Worm (Caenorhabditis elegans) whole organism, L2 larva: ENCODE measurements around the gene icd-1.

Experiments used
- C34F6.9 ChIP-seq: fragments of 150-350 bp; optimal IDR thresholded peaks from 2 replicates; lab custom pipeline; 2014; ENCODE audit warnings: missing biosample characterization, missing genetic modification characterization
- F13H6.1 ChIP-seq: sonication (generic microtip); optimal IDR thresholded peaks from 2 replicates; lab custom pipeline; 2016; ENCODE audit warnings: missing genetic modification characterization, missing compliant biosample characterization
- R02D3.7 ChIP-seq: fragments of 150-350 bp; optimal IDR thresholded peaks from 2 replicates; lab custom pipeline; 2014; ENCODE audit warnings: missing biosample characterization, missing genetic modification characterization
- Y55F3AM.14 ChIP-seq: fragments of 200-800 bp; sonication (Bioruptor generic); optimal IDR thresholded peaks from 2 replicates; lab custom pipeline; 2018; ENCODE audit warnings: mild to moderate bottlenecking, missing genetic modification characterization, missing compliant biosample characterization
- alr-1 ChIP-seq: fragments of 150-350 bp; optimal IDR thresholded peaks from 2 replicates; lab custom pipeline; 2014; ENCODE audit warnings: missing biosample characterization, missing genetic modification characterization
- aly-2 ChIP-seq: fragments of 150-350 bp; optimal IDR thresholded peaks from 2 replicates; lab custom pipeline; 2014; ENCODE audit warnings: missing biosample characterization, missing genetic modification characterization
- ama-1 ChIP-seq: fragments of 150-350 bp; optimal IDR thresholded peaks from 2 replicates; lab custom pipeline; 2018; ENCODE audit warnings: inconsistent platforms
- blmp-1 ChIP-seq: sonication (generic microtip); optimal IDR thresholded peaks from 2 replicates; lab custom pipeline; 2017; ENCODE audit warnings: missing genetic modification characterization, mild to moderate bottlenecking, missing compliant biosample characterization, antibody characterized with exemption, moderate library complexity; ENCODE audit not compliant: insufficient read depth
- ceh-16 ChIP-seq: fragments of 150-350 bp; optimal IDR thresholded peaks from 2 replicates; lab custom pipeline; 2014; ENCODE audit warnings: missing biosample characterization, missing genetic modification characterization
- ceh-82 ChIP-seq: fragments of 150-350 bp; optimal IDR thresholded peaks from 2 replicates; lab custom pipeline; 2014; ENCODE audit warnings: missing biosample characterization, missing genetic modification characterization
- crh-2 ChIP-seq: sonication (generic microtip); optimal IDR thresholded peaks from 2 replicates; lab custom pipeline; 2017; ENCODE audit warnings: missing biosample characterization, missing genetic modification characterization
- dmd-4 ChIP-seq: sonication (generic microtip); optimal IDR thresholded peaks from 2 replicates; lab custom pipeline; 2017; ENCODE audit warnings: missing biosample characterization, missing genetic modification characterization
- egl-27 ChIP-seq: sonication (generic microtip); optimal IDR thresholded peaks from 3 replicates; lab custom pipeline; 2017; ENCODE audit warnings: missing biosample characterization, missing genetic modification reagents, missing genetic modification characterization
- elt-1 ChIP-seq: fragments of 150-350 bp; optimal IDR thresholded peaks from 2 replicates; lab custom pipeline; 2014; ENCODE audit warnings: missing biosample characterization, missing genetic modification characterization
- elt-3 ChIP-seq: sonication (generic microtip); optimal IDR thresholded peaks from 2 replicates; lab custom pipeline; 2017; ENCODE audit warnings: missing biosample characterization, missing genetic modification characterization
- fos-1 ChIP-seq: fragments of 150-350 bp; optimal IDR thresholded peaks from 2 replicates; lab custom pipeline; 2014; ENCODE audit warnings: missing biosample characterization, missing genetic modification characterization
- lin-11 ChIP-seq: fragments of 150-350 bp; sonication (generic microtip); optimal IDR thresholded peaks from 2 replicates; lab custom pipeline; 2014; ENCODE audit warnings: missing biosample characterization, missing genetic modification characterization, inconsistent platforms, mixed read lengths
- lin-13 ChIP-seq: fragments of 150-350 bp; optimal IDR thresholded peaks from 2 replicates; lab custom pipeline; 2014; ENCODE audit warnings: missing biosample characterization, missing genetic modification reagents, missing genetic modification characterization
- lin-39 ChIP-seq: fragments of 150-350 bp; optimal IDR thresholded peaks from 2 replicates; lab custom pipeline; 2014; ENCODE audit warnings: missing biosample characterization, missing genetic modification reagents, missing genetic modification characterization
- lsy-2 ChIP-seq, 2 experiments: fragments of 150-350 bp in 1 of 2; sonication (generic microtip) in 1 of 2; optimal IDR thresholded peaks; 2 replicates each; lab custom pipeline; 2014 to 2017; ENCODE audit warnings: missing biosample characterization in 2 of 2, missing genetic modification characterization in 2 of 2
- mab-5 ChIP-seq: fragments of 150-350 bp; optimal IDR thresholded peaks from 2 replicates; lab custom pipeline; 2014; ENCODE audit warnings: missing biosample characterization, missing genetic modification characterization
- mbf-1 ChIP-seq: sonication (generic microtip); optimal IDR thresholded peaks from 2 replicates; lab custom pipeline; 2017; ENCODE audit warnings: missing biosample characterization, missing genetic modification characterization
- mdl-1 ChIP-seq, 2 experiments: fragments of 150-350 bp in 1 of 2; sonication (generic microtip) in 1 of 2; optimal IDR thresholded peaks; 2 replicates each; lab custom pipeline; 2017; ENCODE audit warnings: missing biosample characterization in 2 of 2, missing genetic modification characterization in 2 of 2
- nhr-10 ChIP-seq: sonication (generic microtip); optimal IDR thresholded peaks from 2 replicates; lab custom pipeline; 2017; ENCODE audit warnings: missing biosample characterization, missing genetic modification characterization
- nhr-11 ChIP-seq: fragments of 150-350 bp; optimal IDR thresholded peaks from 2 replicates; lab custom pipeline; 2014; ENCODE audit warnings: missing biosample characterization, missing genetic modification characterization
- nhr-12 ChIP-seq: fragments of 150-350 bp; optimal IDR thresholded peaks from 2 replicates; lab custom pipeline; 2014; ENCODE audit warnings: missing biosample characterization, missing genetic modification characterization
- nhr-129 ChIP-seq: fragments of 150-350 bp; optimal IDR thresholded peaks from 2 replicates; lab custom pipeline; 2014; ENCODE audit warnings: missing biosample characterization, missing genetic modification characterization
- nhr-21 ChIP-seq: fragments of 150-350 bp; optimal IDR thresholded peaks from 2 replicates; lab custom pipeline; 2014; ENCODE audit warnings: missing biosample characterization, missing genetic modification characterization
- nhr-23 ChIP-seq: fragments of 150-350 bp; optimal IDR thresholded peaks from 2 replicates; lab custom pipeline; 2014; ENCODE audit warnings: missing biosample characterization, missing genetic modification reagents, missing genetic modification characterization
- nhr-237 ChIP-seq: fragments of 150-350 bp; optimal IDR thresholded peaks from 2 replicates; lab custom pipeline; 2014; ENCODE audit warnings: missing biosample characterization, missing genetic modification characterization
- nhr-25 ChIP-seq: fragments of 150-350 bp; sonication (generic microtip); optimal IDR thresholded peaks from 3 replicates; lab custom pipeline; 2014; ENCODE audit warnings: missing biosample characterization, missing genetic modification characterization
- nhr-77 ChIP-seq: fragments of 150-350 bp; optimal IDR thresholded peaks from 2 replicates; lab custom pipeline; 2014; ENCODE audit warnings: missing biosample characterization, missing genetic modification characterization
- peb-1 ChIP-seq: fragments of 150-350 bp; optimal IDR thresholded peaks from 2 replicates; lab custom pipeline; 2014; ENCODE audit warnings: missing biosample characterization, missing genetic modification characterization
- sem-4 ChIP-seq: fragments of 150-350 bp; optimal IDR thresholded peaks from 2 replicates; lab custom pipeline; 2014; ENCODE audit warnings: missing biosample characterization, missing genetic modification reagents, missing genetic modification characterization
- skn-1 ChIP-seq: sonication (generic microtip); optimal IDR thresholded peaks from 2 replicates; lab custom pipeline; 2017; ENCODE audit warnings: missing biosample characterization, missing genetic modification characterization
- sma-3 ChIP-seq: sonication (generic microtip); optimal IDR thresholded peaks from 2 replicates; lab custom pipeline; 2016; ENCODE audit warnings: missing genetic modification reagents, missing genetic modification characterization, missing compliant biosample characterization
- sma-9 ChIP-seq, 2 experiments: fragments of 150-350 bp in 1 of 2; sonication (generic microtip) in 1 of 2; optimal IDR thresholded peaks; 2 replicates each; lab custom pipeline; 2014 to 2016; ENCODE audit warnings: missing genetic modification characterization in 2 of 2, mild to moderate bottlenecking in 1 of 2, missing biosample characterization in 1 of 2, missing compliant biosample characterization in 1 of 2, missing genetic modification reagents in 1 of 2, moderate library complexity in 1 of 2
- unc-55 ChIP-seq: fragments of 150-350 bp; sonication (generic microtip); optimal IDR thresholded peaks from 3 replicates; lab custom pipeline; 2014; ENCODE audit warnings: missing biosample characterization, missing genetic modification reagents, missing genetic modification characterization
- unc-62 ChIP-seq: fragments of 150-350 bp; optimal IDR thresholded peaks from 2 replicates; lab custom pipeline; 2014; ENCODE audit warnings: missing biosample characterization, missing genetic modification reagents, missing genetic modification characterization
- zag-1 ChIP-seq: fragments of 150-350 bp; optimal IDR thresholded peaks from 2 replicates; lab custom pipeline; 2014; ENCODE audit warnings: missing biosample characterization, missing genetic modification characterization
- ztf-1 ChIP-seq: fragments of 200-800 bp; sonication (Bioruptor generic); conservative IDR thresholded peaks from 2 replicates; pipeline ENCODE4 v1.3.6; 2022; ENCODE audit warnings: missing genetic modification characterization, missing compliant biosample characterization
- ztf-11 ChIP-seq: sonication (generic microtip); optimal IDR thresholded peaks from 2 replicates; lab custom pipeline; 2017; ENCODE audit warnings: missing biosample characterization, missing genetic modification characterization
- ztf-4 ChIP-seq: fragments of 150-350 bp; optimal IDR thresholded peaks from 2 replicates; lab custom pipeline; 2014; ENCODE audit warnings: missing biosample characterization, missing genetic modification characterization

The icd-1 gene

ce11 chrII:6615232-6616029, 27.0 kb upstream of the icd-1 start:
- no peak for TF ChIP-seq mbf-1 (tag; lab: Kevin White, UChicago)
- no peak for TF ChIP-seq elt-1 (tag; lab: Kevin White, UChicago)
- TF ChIP-seq sma-9 (GFP tag; optimal IDR thresholded peaks at IDR 0.05; lab: Kevin White, UChicago): peak; percentile 29
- TF ChIP-seq sma-9 (tag; optimal IDR thresholded peaks at IDR 0.05; lab: Kevin White, UChicago): no peak
- TF ChIP-seq zag-1 (tag; lab: Kevin White, UChicago): no peak
- TF ChIP-seq ztf-11 (tag; lab: Kevin White, UChicago): no peak
- no peak for TF ChIP-seq R02D3.7 (tag; lab: Kevin White, UChicago)
- TF ChIP-seq F13H6.1 (tag; lab: Kevin White, UChicago): peak; percentile 67
- no peak for TF ChIP-seq aly-2
- TF ChIP-seq ceh-82 (tag; lab: Kevin White, UChicago): no peak
- no peak for TF ChIP-seq ceh-16 (tag; lab: Kevin White, UChicago)
- TF ChIP-seq crh-2 (tag; lab: Kevin White, UChicago): peak; percentile 41
- no peak for TF ChIP-seq ztf-4 (tag; lab: Kevin White, UChicago)
- TF ChIP-seq C34F6.9 (tag; lab: Kevin White, UChicago): no peak
- no peak for TF ChIP-seq sma-3
- TF ChIP-seq egl-27: no peak
- TF ChIP-seq peb-1 (tag; lab: Kevin White, UChicago): no peak
- TF ChIP-seq nhr-129: peak; percentile 12
- TF ChIP-seq fos-1 (tag; lab: Kevin White, UChicago): peak; percentile 92
- no peak for TF ChIP-seq blmp-1
- TF ChIP-seq nhr-12 (tag; lab: Kevin White, UChicago): no peak
- TF ChIP-seq skn-1 (tag; lab: Kevin White, UChicago): no peak
- TF ChIP-seq ama-1 (lab: Kevin White, UChicago): no peak
- TF ChIP-seq nhr-77 (tag; lab: Kevin White, UChicago): no peak
- TF ChIP-seq mdl-1 (tag; optimal IDR thresholded peaks at IDR 0.05; lab: Kevin White, UChicago): no peak
- TF ChIP-seq lsy-2 (tag; optimal IDR thresholded peaks at IDR 0.05; lab: Kevin White, UChicago): no peak
- TF ChIP-seq Y55F3AM.14 (GFP tag; lab: Kevin White, UChicago): no peak
- no peak for TF ChIP-seq nhr-23 (tag; lab: Kevin White, UChicago)
- no peak for TF ChIP-seq nhr-237 (tag; lab: Kevin White, UChicago)
- TF ChIP-seq sem-4 (tag; lab: Kevin White, UChicago): no peak
- no peak for TF ChIP-seq nhr-21 (tag; lab: Kevin White, UChicago)
- no peak for TF ChIP-seq alr-1 (tag; lab: Kevin White, UChicago)
- TF ChIP-seq mab-5 (tag; lab: Kevin White, UChicago): no peak
- TF ChIP-seq nhr-11 (tag; lab: Kevin White, UChicago): no peak
- TF ChIP-seq lin-11 (tag; lab: Kevin White, UChicago): no peak
- no peak for TF ChIP-seq nhr-25 (tag; lab: Kevin White, UChicago)
- no peak for TF ChIP-seq nhr-10 (tag; lab: Kevin White, UChicago)
- no peak for TF ChIP-seq dmd-4 (tag; lab: Kevin White, UChicago)

- no peak for TF ChIP-seq lin-39 (tag; lab: Kevin White, UChicago)
- TF ChIP-seq fos-1 (tag; lab: Kevin White, UChicago): peak; percentile 18
- TF ChIP-seq, all 48 proteins: peak for 1
Measured at ce11 chrII:6614500-6614899, 26.0 kb upstream of the icd-1 start.

- TF ChIP-seq F13H6.1 (tag; lab: Kevin White, UChicago) (peak; percentile 3), lin-13 (GFP tag; lab: Kevin White, UChicago) (no peak), C34F6.9 (tag; lab: Kevin White, UChicago) (no peak), ama-1 (lab: Kevin White, UChicago) (no peak), nhr-11 (tag; lab: Kevin White, UChicago) (no peak), sma-9 (GFP tag; optimal IDR thresholded peaks at IDR 0.05; lab: Kevin White, UChicago) (peak; percentile 22), sma-9 (tag; optimal IDR thresholded peaks at IDR 0.05; lab: Kevin White, UChicago) (no peak), lin-39 (tag; lab: Kevin White, UChicago) (no peak), fos-1 (tag; lab: Kevin White, UChicago) (peak; percentile 87), peb-1 (tag; lab: Kevin White, UChicago) (no peak), nhr-77 (tag; lab: Kevin White, UChicago) (no peak), ztf-1 (GFP tag; lab: Robert Waterston, UW) (no peak), unc-55 (no peak), unc-62 (no peak), elt-3 (tag; lab: Kevin White, UChicago) (no peak), sem-4 (tag; lab: Kevin White, UChicago) (no peak), alr-1 (tag; lab: Kevin White, UChicago) (no peak), crh-2 (tag; lab: Kevin White, UChicago) (peak; percentile 48), nhr-21 (tag; lab: Kevin White, UChicago) (no peak), zag-1 (tag; lab: Kevin White, UChicago) (no peak)
Measured at ce11 chrII:6612544-6612943, 24.1 kb upstream of the icd-1 start.
